Fruit fly (Drosophila melanogaster): ENCODE measurements around the gene Uch-L5.

The Uch-L5 gene

dm6 chr3L:9466595-9466994 lies 10.2 kb downstream of the Uch-L5 start:
- TF ChIP-seq Hr4 (GFP tag; optimal IDR thresholded peaks at IDR 0.05) (peak; percentile 38), CG4318 (GFP tag; optimal IDR thresholded peaks at IDR 0.05) (no peak), CG9139 (GFP tag; optimal IDR thresholded peaks at IDR 0.05) (no peak), CG11762 (GFP tag; optimal IDR thresholded peaks at IDR 0.05; ENCODE audit: insufficient read depth) (no peak), Sox15 (GFP tag; optimal IDR thresholded peaks at IDR 0.05) (no peak), pdm3 (GFP tag; optimal IDR thresholded peaks at IDR 0.05) (peak; percentile 6), CG3032 (tag; optimal IDR thresholded peaks at IDR 0.05) (peak; percentile 3), svp (GFP tag) (no peak), CG34406 (GFP tag; optimal IDR thresholded peaks at IDR 0.05) (no peak), CG16779 (tag; optimal IDR thresholded peaks at IDR 0.05) (no peak), Hr38 (GFP tag; optimal IDR thresholded peaks at IDR 0.05) (no peak), CG6163 (GFP tag; IDR thresholded peaks at IDR 0.05) (no peak), esn (GFP tag; optimal IDR thresholded peaks at IDR 0.05) (peak; percentile 6), Blimp-1 (GFP tag; optimal IDR thresholded peaks at IDR 0.05) (no peak), Lpt (GFP tag; optimal IDR thresholded peaks at IDR 0.05) (no peak), fd85E (GFP tag; optimal IDR thresholded peaks at IDR 0.05) (no peak), achi (GFP tag; optimal IDR thresholded peaks at IDR 0.05) (peak; percentile 2), Sox102F (GFP tag; optimal IDR thresholded peaks at IDR 0.05) (no peak), CG6276 (GFP tag; optimal IDR thresholded peaks at IDR 0.05) (peak; percentile 6), Gug (GFP tag; IDR thresholded peaks at IDR 0.05) (no peak), vri (GFP tag; optimal IDR thresholded peaks at IDR 0.05) (no peak), acj6 (GFP tag; optimal IDR thresholded peaks at IDR 0.05) (peak; percentile 2), Eip93F (GFP tag; optimal IDR thresholded peaks at IDR 0.05) (no peak), OdsH (GFP tag; optimal IDR thresholded peaks at IDR 0.05) (peak; percentile 20), spab (GFP tag; optimal IDR thresholded peaks at IDR 0.05) (no peak), Eip78C (GFP tag) (peak; percentile 73), Smox (GFP tag; optimal IDR thresholded peaks at IDR 0.05) (peak; percentile 10), Hr39 (GFP tag; optimal IDR thresholded peaks at IDR 0.05) (no peak), CG3919 (GFP tag; optimal IDR thresholded peaks at IDR 0.05) (peak; percentile 18), CG10669 (GFP tag; optimal IDR thresholded peaks at IDR 0.05) (no peak), CG1621 (tag; optimal IDR thresholded peaks at IDR 0.05) (no peak), topi (GFP tag; optimal IDR thresholded peaks at IDR 0.05) (no peak), CG11902 (GFP tag; optimal IDR thresholded peaks at IDR 0.05) (no peak), net (GFP tag; optimal IDR thresholded peaks at IDR 0.05) (peak; percentile 10), CG32006 (GFP tag; optimal IDR thresholded peaks at IDR 0.05) (peak; percentile 52), dac (GFP tag; optimal IDR thresholded peaks at IDR 0.05) (no peak)

DNA sequence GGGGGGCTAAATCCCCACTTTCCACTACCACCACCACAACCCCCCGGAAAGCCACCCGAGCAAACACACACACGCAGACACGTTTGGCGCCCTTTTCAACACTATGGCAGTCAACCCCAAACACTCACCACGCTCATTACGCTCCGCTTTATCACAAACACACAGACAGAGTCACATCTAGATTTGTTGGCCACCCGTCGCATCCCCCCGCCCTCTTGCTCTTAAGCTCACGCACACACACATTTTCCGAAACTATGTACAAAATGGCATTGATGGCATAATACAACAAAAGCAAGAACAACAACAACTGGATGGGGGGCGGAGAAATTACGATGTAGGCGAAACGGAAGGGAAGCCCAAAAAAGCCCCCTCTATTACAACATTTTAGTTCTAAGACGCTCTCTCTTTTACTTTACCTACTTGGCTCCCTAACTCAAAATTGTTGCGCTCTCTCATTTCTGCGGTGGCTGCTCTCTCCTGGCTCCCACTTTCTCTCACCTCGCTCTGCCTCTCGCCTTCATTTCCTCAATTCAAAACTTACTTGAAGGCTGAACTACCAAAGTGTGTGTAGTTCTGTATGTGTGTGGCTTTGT lies 11.0 kb downstream of the Uch-L5 start:
- TF ChIP-seq CG3032 (tag; optimal IDR thresholded peaks at IDR 0.05) (no peak), Lpt (GFP tag; optimal IDR thresholded peaks at IDR 0.05) (no peak), CG6854 (GFP tag; optimal IDR thresholded peaks at IDR 0.05) (no peak), fkh (GFP tag; optimal IDR thresholded peaks at IDR 0.05) (peak; percentile 74), Sox14 (GFP tag; optimal IDR thresholded peaks at IDR 0.05) (no peak), CG16779 (tag; optimal IDR thresholded peaks at IDR 0.05) (no peak)

dm6 chr3L:9462794-9463193 lies 14.0 kb downstream of the Uch-L5 start:
- peak; percentile 33 for TF ChIP-seq CG10669 (GFP tag; optimal IDR thresholded peaks at IDR 0.05)
- TF ChIP-seq spab (GFP tag; optimal IDR thresholded peaks at IDR 0.05): peak; percentile 30
- peak; percentile 27 for TF ChIP-seq CG16779 (tag; optimal IDR thresholded peaks at IDR 0.05)
- TF ChIP-seq CG9139 (GFP tag; optimal IDR thresholded peaks at IDR 0.05): peak; percentile 82
- TF ChIP-seq dsx (GFP tag; optimal IDR thresholded peaks at IDR 0.05; ENCODE audit: poor library complexity, severe bottlenecking): peak; percentile 53
- TF ChIP-seq salr (GFP tag; optimal IDR thresholded peaks at IDR 0.05): peak in 1 of 2 experiments; percentile 21
- TF ChIP-seq Sox102F (GFP tag; optimal IDR thresholded peaks at IDR 0.05): no peak
- peak; percentile 66 for TF ChIP-seq CG1621 (tag; optimal IDR thresholded peaks at IDR 0.05)
- peak; percentile 46 for TF ChIP-seq CG3032 (tag; optimal IDR thresholded peaks at IDR 0.05)
- no peak for TF ChIP-seq eg (GFP tag; IDR thresholded peaks at IDR 0.05)
- peak; percentile 86 to 87 for TF ChIP-seq ss (GFP tag; optimal IDR thresholded peaks at IDR 0.05)
- no peak for TF ChIP-seq Eip93F (GFP tag; optimal IDR thresholded peaks at IDR 0.05)
- peak; percentile 66; the same call in 2 of the 3 replicates for TF ChIP-seq CG6163 (GFP tag; IDR thresholded peaks at IDR 0.05)
- peak; percentile 44; the same call in 2 of the 3 replicates for TF ChIP-seq CG8119 (GFP tag; IDR thresholded peaks at IDR 0.05)
- peak; percentile 64 for TF ChIP-seq Ets96B (tag; optimal IDR thresholded peaks at IDR 0.05)
- TF ChIP-seq CG6808 (GFP tag; optimal IDR thresholded peaks at IDR 0.05): peak; percentile 78
- no peak for TF ChIP-seq fd85E (GFP tag; optimal IDR thresholded peaks at IDR 0.05)

Data from whole organism, prepupa.